Fruit fly (Drosophila melanogaster) whole organism: ENCODE measurements around the gene Sxl.

Experiments used
- CG8478 ChIP-seq: fragments of >200 bp; optimal IDR thresholded peaks from 2 replicates; lab custom pipeline; 2018; ENCODE audit warnings: inconsistent platforms
- Dll ChIP-seq: fragments of >200 bp; optimal IDR thresholded peaks from 2 replicates; lab custom pipeline; 2017
- EcR ChIP-seq, 2 experiments: fragments of >200 bp; optimal IDR thresholded peaks; 2 replicates each; lab custom pipeline; 2017; ENCODE audit warnings: missing biosample characterization in 2 of 2, missing genetic modification characterization in 2 of 2, missing genetic modification reagents in 2 of 2
- pan ChIP-seq: fragments of >200 bp; optimal IDR thresholded peaks from 2 replicates; lab custom pipeline; 2017
- psq ChIP-seq: fragments of >200 bp; optimal IDR thresholded peaks from 2 replicates; lab custom pipeline; 2017
- usp ChIP-seq: fragments of >200 bp; optimal IDR thresholded peaks from 2 replicates; lab custom pipeline; 2017; ENCODE audit warnings: missing biosample characterization, missing genetic modification characterization, mixed read lengths

The Sxl gene

DNA sequence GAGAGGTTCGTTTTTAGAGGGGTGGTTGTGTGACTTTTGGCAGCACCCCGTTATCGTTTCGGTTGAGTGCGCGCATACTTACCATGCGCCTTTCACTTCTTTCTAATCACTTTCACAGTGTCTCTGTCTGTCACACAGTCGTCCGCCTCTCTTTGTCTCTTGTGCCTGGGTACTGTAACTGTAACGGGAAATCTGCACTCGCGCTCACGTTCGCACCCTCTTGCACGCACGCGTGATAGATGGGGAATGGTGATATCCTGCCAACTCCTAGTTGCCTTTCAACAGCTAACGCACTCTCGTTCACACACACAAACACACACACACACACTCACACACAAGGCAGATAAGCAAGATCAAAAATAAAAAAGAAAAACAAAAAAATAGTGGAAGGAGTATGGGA lies 15.4 kb downstream of the Sxl start:
- TF ChIP-seq Dll (lab: Kevin White, UChicago), result no peak
- TF ChIP-seq pan (lab: Kevin White, UChicago), result no peak
- no peak for TF ChIP-seq psq
- TF ChIP-seq EcR (GFP tag; optimal IDR thresholded peaks at IDR 0.05; lab: Kevin White, UChicago), result no peak
- TF ChIP-seq usp, result no peak
- no peak for TF ChIP-seq CG8478 (lab: Kevin White, UChicago)

DNA sequence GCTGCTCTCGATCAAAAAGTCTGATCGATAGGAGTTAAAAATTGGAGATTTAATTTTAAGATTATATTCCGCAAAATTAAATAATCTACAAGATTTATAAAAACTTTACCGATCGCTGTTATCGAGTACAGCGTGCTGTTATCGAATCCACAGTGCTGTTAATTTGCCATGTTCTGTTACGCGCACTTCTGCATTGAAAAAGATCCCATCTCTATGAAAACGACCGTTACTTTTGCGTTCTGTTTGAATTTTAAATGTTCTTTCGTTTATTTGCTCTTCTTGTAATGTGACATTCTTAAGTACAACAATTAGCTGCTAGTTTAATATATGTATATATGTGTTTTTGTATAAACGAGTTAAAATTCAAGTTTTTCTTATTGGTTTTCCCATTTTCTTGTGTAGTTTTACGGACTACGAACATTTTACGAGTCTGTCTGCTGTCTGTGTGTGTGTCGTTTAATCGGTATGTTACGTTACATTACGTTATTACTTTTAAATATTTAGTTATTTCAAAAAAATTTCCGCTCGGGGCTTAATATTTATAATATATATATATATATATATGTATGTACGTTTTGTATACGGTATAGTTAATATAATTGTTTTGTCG lies 23.4 kb downstream of the Sxl start:
- TF ChIP-seq usp (no peak), EcR (GFP tag; optimal IDR thresholded peaks at IDR 0.05; lab: Kevin White, UChicago) (no peak), pan (lab: Kevin White, UChicago) (no peak), CG8478 (lab: Kevin White, UChicago) (no peak), psq (no peak), Dll (lab: Kevin White, UChicago) (no peak)

DNA sequence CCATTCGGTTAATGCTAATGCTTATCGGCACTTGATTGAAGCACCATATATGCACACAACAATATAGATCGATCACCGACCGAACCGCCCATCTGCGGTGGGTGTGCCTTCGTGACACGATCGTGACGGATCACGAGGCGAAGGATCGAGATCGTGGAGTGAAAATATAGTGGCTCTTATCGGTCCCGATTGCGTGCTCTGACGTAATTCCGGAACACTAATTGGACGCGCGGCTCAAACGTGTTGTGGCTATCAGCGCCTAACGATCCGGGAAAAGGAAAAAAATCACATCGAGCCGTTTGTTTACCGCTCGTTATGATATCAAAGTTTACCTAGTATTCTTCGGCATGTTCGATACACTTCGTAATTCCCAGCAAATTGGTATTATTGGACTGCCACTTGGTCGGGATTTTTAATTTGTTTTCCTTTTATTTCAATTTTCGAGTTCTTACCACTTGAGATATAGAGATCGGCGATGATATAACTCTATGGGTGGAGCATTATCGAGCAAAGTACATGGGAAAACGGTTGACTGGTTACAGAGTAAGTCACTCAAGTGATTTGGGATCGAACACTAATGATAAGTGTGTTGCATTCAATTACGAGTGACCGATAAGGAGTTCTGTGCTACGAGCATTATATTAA lies 24.5 kb downstream of the Sxl start:
- no peak for TF ChIP-seq EcR (GFP tag; optimal IDR thresholded peaks at IDR 0.05; lab: Kevin White, UChicago)
- TF ChIP-seq pan (lab: Kevin White, UChicago), result no peak
- TF ChIP-seq Dll (lab: Kevin White, UChicago), result no peak
- no peak for TF ChIP-seq usp
- no peak for TF ChIP-seq psq
- TF ChIP-seq CG8478 (lab: Kevin White, UChicago), result no peak

DNA sequence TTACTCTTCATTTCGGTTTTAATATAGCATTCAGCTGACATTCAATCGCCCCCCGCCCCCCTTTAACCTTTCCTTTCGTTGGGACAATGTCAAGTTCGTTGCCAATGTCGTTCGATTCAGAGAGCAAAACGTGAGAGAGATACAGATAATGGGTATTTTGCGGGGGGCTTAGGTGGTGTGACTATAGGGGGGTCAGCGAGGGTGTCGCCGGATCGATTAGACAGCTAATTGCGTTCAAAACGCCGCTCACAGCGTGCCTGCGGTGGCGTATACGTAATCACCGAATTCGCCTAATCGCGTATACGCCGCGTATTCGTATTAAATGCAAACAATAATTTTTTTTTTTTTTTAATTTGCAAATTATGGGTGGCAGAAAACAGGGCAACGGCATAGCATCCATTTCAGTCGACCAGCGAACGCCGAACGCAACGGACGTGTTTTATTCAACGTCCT lies 28.8 kb downstream of the Sxl start, which contains the start of gene CG4607:
TSS of gene CG4607 (plus strand) at position 403 of the 453 bp plus-strand sequence.
- TF ChIP-seq psq, result no peak
- TF ChIP-seq usp, result no peak
- TF ChIP-seq Dll (lab: Kevin White, UChicago), result no peak
- no peak for TF ChIP-seq pan (lab: Kevin White, UChicago)
- TF ChIP-seq EcR (GFP tag; optimal IDR thresholded peaks at IDR 0.05; lab: Kevin White, UChicago), result no peak
- no peak for TF ChIP-seq CG8478 (lab: Kevin White, UChicago)

DNA sequence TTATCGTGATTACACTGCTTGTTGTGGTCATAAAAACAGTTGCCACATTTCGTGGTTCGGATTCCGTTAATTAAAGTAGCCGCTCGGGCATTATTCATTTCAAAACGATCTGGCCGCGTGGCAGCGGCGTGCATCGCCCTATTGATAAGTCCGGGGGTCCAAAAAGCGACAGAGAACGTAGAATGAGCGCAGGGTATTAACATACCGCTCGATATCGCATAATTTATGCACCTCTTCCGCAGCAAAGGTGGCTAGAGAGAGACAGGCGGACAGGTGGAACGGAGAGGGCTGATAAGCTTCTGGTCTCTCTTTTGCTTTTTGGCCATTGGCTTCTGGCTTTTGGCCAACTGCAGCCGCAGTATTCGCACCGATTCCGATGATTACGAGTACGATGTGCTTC lies 29.8 kb downstream of the Sxl start:
- TF ChIP-seq usp (no peak), Dll (lab: Kevin White, UChicago) (no peak), pan (lab: Kevin White, UChicago) (no peak), psq (no peak), EcR (GFP tag; optimal IDR thresholded peaks at IDR 0.05; lab: Kevin White, UChicago) (no peak), CG8478 (lab: Kevin White, UChicago) (no peak)

DNA sequence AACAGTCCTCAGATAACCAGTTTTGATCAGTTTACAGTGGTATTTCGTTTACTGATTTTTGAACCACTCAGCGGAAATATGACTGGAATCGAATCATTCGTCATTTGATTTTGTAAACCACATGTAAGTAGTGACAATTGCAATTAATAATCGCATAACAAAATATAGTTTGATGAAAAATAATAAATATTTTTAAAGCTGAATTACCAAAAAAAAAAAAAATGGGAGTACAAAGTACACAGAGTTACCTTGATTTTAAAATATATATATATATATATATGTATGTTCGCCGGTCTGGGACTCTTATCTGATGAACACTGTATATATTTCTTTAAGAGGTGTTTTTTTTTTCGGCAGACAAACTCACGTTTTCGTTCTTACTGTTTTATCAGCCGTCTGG lies 30.6 kb downstream of the Sxl start:
- no peak for TF ChIP-seq CG8478 (lab: Kevin White, UChicago)
- TF ChIP-seq pan (lab: Kevin White, UChicago), result no peak
- TF ChIP-seq Dll (lab: Kevin White, UChicago), result no peak
- no peak for TF ChIP-seq EcR (GFP tag; optimal IDR thresholded peaks at IDR 0.05; lab: Kevin White, UChicago)
- TF ChIP-seq psq, result no peak
- no peak for TF ChIP-seq usp

DNA sequence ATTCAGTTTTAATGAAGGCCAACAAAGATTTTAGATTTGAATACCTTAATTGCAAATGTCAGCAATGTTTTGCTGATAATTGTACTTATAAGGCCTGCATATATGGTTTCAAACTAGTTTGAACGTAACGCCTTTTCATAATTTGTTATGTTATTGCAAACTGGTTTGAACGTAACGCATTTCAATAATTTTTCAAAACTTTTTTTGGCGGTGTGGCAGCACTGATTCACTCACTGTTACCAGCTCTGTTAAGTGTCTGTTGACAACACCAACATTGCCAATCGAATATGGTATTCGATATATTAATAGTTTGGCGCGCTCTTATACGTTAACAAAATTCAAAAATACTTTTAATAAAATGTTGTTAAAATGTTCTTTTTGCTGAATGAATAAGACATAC lies 31.2 kb downstream of the Sxl start:
- TF ChIP-seq Dll (lab: Kevin White, UChicago) (no peak), psq (no peak), pan (lab: Kevin White, UChicago) (no peak), CG8478 (lab: Kevin White, UChicago) (no peak), usp (no peak), EcR (GFP tag; optimal IDR thresholded peaks at IDR 0.05; lab: Kevin White, UChicago) (no peak)

DNA sequence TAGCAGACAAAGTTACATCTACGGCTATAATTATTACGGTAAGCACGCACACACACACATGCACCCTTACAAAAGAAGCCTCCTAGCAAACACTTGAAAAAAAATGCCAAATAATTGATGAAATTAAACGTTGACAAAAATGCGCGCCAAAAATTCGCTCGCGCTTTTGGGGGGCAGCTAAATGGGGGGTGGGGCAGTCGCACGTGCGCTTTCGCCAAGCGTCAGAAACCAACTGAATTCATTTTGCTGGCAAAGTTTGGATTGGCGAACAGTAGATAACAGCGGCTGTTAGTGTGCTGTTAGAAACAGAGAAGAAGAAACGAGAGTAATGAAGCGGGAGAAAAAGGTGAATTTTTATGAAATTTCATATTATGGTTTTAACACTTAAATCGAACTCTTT lies 32.0 kb downstream of the Sxl start, which contains the start of gene CG12541:
TSS of gene CG12541 (minus strand) at position 218 of the 400 bp plus-strand sequence.
- TF ChIP-seq Dll (lab: Kevin White, UChicago) (no peak), EcR (GFP tag; optimal IDR thresholded peaks at IDR 0.05; lab: Kevin White, UChicago) (no peak)

DNA sequence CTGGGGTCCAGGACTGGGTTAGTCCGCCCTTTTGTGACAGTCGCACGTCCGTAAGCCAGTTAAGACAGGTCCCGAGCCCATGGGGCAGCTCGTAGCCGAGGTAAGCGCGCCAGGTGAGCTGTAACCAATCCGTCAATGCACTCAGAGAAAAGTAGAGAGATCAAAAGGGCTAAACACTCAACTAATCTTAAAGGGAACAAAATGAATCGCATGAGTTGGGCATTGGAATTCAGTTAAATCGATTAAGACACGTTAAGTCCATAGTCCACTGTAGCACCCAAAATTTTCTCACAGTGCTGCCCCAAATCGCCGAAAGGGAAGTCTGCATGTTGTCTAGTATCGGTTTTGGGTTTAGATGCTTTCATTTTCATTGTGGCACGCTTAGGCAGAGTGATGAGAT lies 34.3 kb downstream of the Sxl start:
- TF ChIP-seq CG8478 (lab: Kevin White, UChicago) (no peak), EcR (GFP tag; optimal IDR thresholded peaks at IDR 0.05; lab: Kevin White, UChicago) (no peak), usp (no peak)

DNA sequence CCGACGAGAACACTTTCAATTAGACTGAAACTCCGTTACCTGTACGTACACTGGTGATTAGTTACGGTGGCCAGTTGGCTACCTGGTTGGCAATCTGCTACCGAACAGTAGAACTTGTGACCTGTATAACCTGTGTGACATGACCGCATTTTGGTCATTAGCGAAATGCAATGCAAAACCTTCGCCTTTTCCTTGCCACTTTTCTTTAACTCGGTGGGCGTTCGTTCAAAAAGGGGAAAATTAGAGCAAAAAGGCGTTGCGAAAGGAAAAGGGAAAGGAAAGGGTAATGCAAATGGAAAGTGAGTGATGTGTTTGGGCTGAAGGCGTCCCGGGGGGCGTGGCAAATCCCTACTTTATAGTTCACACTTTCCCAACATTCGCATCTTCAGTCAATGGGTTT lies 38.9 kb downstream of the Sxl start:
- TF ChIP-seq psq (no peak), usp (no peak), EcR (GFP tag; optimal IDR thresholded peaks at IDR 0.05; lab: Kevin White, UChicago) (no peak)

DNA sequence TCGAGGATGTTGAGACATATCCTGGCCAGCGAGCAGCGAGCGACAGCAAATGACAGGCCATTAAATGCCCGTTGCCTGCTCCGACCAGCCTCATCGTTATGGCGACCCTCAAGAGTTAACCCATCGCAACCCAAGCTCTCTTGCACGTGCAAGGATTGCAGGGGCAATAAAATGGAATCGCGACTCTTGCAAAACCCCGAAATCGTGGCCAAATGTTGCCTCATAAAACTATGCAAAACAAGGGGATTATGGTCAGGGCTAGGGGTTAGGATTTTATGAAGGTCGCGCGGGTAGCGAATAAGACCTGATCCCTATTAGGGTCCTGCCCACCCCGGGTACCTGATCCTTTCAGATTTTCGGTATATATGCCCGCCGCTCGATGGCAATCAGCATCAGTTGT lies 48.8 kb downstream of the Sxl start, which contains the start of gene nullo:
TSS of gene nullo (plus strand) at position 390 of the 400 bp plus-strand sequence.
- no peak for TF ChIP-seq Dll (lab: Kevin White, UChicago)
- TF ChIP-seq pan (lab: Kevin White, UChicago), result no peak
- no peak for TF ChIP-seq EcR (GFP tag; optimal IDR thresholded peaks at IDR 0.05; lab: Kevin White, UChicago)
- TF ChIP-seq usp, result no peak
- TF ChIP-seq psq, result no peak
- TF ChIP-seq CG8478 (lab: Kevin White, UChicago), result no peak

DNA sequence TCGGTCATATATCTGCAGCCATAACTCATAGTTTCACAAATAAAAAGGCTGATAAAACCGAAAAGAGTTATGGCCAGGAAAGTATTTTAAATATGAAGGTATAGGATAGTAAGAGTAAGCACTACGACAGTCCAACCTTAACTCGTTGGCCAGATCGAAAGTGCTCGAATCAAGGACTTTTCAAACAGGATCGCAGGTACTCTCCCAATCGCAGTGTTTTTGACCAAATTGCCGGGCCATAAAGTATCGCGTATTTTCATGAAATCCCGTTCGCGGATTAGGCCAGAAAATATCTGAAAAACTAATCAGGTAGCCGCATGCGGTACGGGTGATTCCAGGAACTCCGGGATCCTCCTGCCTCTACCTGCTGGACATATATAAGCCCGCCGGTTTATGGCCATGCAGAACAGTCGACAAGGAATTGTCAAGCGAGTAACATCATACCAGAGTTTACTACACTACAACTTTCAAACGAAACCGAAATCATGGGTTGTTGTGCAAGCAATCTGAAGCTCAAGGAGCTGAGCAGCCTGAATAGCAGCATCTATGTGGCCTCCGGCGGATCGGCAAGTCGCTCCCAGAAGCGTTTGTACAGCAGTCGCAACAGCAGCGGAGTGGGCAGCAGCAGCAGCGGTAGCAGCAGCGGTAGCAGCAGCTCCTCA lies 57.5 kb downstream of the Sxl start, which contains the start of gene CG14427:
TSS of gene CG14427 (plus strand) at position 399 of the 662 bp plus-strand sequence.
- TF ChIP-seq usp (no peak), psq (no peak), EcR (GFP tag; optimal IDR thresholded peaks at IDR 0.05; lab: Kevin White, UChicago) (no peak), CG8478 (lab: Kevin White, UChicago) (no peak), pan (lab: Kevin White, UChicago) (no peak), Dll (lab: Kevin White, UChicago) (no peak)
